Worm (Caenorhabditis elegans): ENCODE results near the gene msp-152.

Gene msp-152

DNA sequence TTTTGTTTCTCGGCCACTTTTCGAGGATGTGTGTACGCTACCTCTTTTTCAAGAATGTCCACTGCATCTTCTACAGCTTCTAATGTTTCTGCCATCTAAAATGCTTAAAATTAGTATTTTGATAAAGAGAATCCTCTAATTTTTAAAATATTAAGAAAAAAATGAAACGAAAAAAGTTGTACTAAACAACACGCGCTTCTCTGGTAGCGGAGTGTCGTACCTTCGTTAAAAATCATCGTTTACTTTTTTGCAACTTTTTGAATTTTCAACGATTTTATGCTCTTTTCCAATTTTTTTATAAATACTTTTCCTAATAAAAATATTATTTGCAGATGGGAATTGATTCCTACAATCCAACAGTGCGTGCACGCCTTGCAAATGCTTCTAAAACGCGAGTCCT, 12.9 kb downstream of the msp-152 start, which contains the start of the genes gldi-11 and ZK546.2:
Gene gldi-11 (minus strand): TSS at position 95 of the 400 bp plus-strand sequence.
Gene ZK546.2 (plus strand): TSS at position 333 of the 400 bp plus-strand sequence.
- TF ChIP-seq lin-35 (GFP tag; optimal IDR thresholded peaks at IDR 0.05) (peak in 1 of 2 experiments; percentile 31), hpl-2 (GFP tag; optimal IDR thresholded peaks at IDR 0.05) (no peak), elt-2 (tag; optimal IDR thresholded peaks at IDR 0.05) (peak; percentile 1), lsy-2 (tag; optimal IDR thresholded peaks at IDR 0.05) (peak in 1 of 2 experiments; percentile 46), efl-1 (optimal IDR thresholded peaks at IDR 0.05) (no peak), efl-1 (GFP tag; optimal IDR thresholded peaks at IDR 0.05 in 1 of 2) (peak in 1 of 2 experiments; percentile 89), ceh-90 (tag; optimal IDR thresholded peaks at IDR 0.05) (no peak), skn-1 (tag; optimal IDR thresholded peaks at IDR 0.05) (peak; percentile 5), nhr-90 (tag; optimal IDR thresholded peaks at IDR 0.05; ENCODE audit: poor library complexity) (peak; percentile 1), dpl-1 (GFP tag; optimal IDR thresholded peaks at IDR 0.05) (peak in 1 of 3 experiments; percentile 14), F16B12.6 (tag; optimal IDR thresholded peaks at IDR 0.05) (peak; percentile 11), vab-15 (tag; optimal IDR thresholded peaks at IDR 0.05) (no peak)

DNA sequence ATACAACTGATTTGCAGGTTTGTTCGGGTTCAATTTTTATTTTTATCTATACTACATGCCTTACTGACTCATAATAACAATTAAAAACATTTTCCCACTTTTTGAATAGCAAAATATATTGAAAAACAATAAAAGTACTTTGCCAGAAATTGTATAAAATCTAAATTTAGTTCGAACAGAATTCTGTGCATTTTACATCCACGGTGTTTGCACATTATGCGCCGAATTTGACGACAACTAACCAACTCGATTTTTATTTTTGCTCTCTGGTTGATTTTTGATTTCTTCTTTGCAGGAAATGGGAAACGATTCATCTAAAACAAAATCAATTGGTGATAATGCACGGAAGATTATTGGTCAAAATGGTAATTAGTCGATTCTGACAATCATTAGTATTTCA, 13.9 kb downstream of the msp-152 start:
- no peak for TF ChIP-seq nhr-76 (tag; optimal IDR thresholded peaks at IDR 0.05)
- no peak for TF ChIP-seq nhr-19 (GFP tag; conservative IDR thresholded peaks at IDR 0.05)
- peak; percentile 16 for TF ChIP-seq skn-1 (tag; optimal IDR thresholded peaks at IDR 0.05)
- no peak for TF ChIP-seq pqm-1 (tag; optimal IDR thresholded peaks at IDR 0.05)
- TF ChIP-seq lsy-2 (tag; optimal IDR thresholded peaks at IDR 0.05), result peak in 1 of 2 experiments; percentile 41
- TF ChIP-seq elt-2 (tag; optimal IDR thresholded peaks at IDR 0.05), result no peak
- TF ChIP-seq snu-23 (GFP tag; optimal IDR thresholded peaks at IDR 0.05), result peak; percentile 40
- no peak for TF ChIP-seq zag-1 (tag; optimal IDR thresholded peaks at IDR 0.05)
- TF ChIP-seq ceh-82 (tag; optimal IDR thresholded peaks at IDR 0.05), result no peak
- peak; percentile 84 for TF ChIP-seq F16B12.6 (tag; optimal IDR thresholded peaks at IDR 0.05)
- no peak for TF ChIP-seq nhr-84 (tag; optimal IDR thresholded peaks at IDR 0.05)
- TF ChIP-seq ceh-63 (GFP tag; optimal IDR thresholded peaks at IDR 0.05), result no peak
- peak; percentile 31 to 43 for TF ChIP-seq efl-1 (optimal IDR thresholded peaks at IDR 0.05)
- peak; percentile 49 to 88 for TF ChIP-seq efl-1 (GFP tag; optimal IDR thresholded peaks at IDR 0.05 in 1 of 2)
- no peak for TF ChIP-seq nhr-77 (tag; optimal IDR thresholded peaks at IDR 0.05)
- no peak for TF ChIP-seq ceh-90 (tag; optimal IDR thresholded peaks at IDR 0.05)
- TF ChIP-seq mep-1 (tag; optimal IDR thresholded peaks at IDR 0.05), result peak; percentile 38
- TF ChIP-seq alr-1 (tag; optimal IDR thresholded peaks at IDR 0.05; ENCODE audit: borderline replicate concordance), result no peak
- peak; percentile 6 for TF ChIP-seq nhr-71 (tag; optimal IDR thresholded peaks at IDR 0.05)
- TF ChIP-seq lin-35 (GFP tag; optimal IDR thresholded peaks at IDR 0.05), result peak; percentile 23 to 37
- no peak for TF ChIP-seq mdl-1 (tag; optimal IDR thresholded peaks at IDR 0.05)
- peak in 2 of 3 experiments; percentile 39 to 40 for TF ChIP-seq dpl-1 (GFP tag; optimal IDR thresholded peaks at IDR 0.05)
- no peak for TF ChIP-seq efl-3 (GFP tag; optimal IDR thresholded peaks at IDR 0.05)
- no peak for TF ChIP-seq fkh-10 (GFP tag; optimal IDR thresholded peaks at IDR 0.05)
- TF ChIP-seq grh-1 (GFP tag; IDR thresholded peaks at IDR 0.05), result no peak
- peak; percentile 12 for TF ChIP-seq rnt-1 (tag; optimal IDR thresholded peaks at IDR 0.05)
- TF ChIP-seq lin-14 (GFP tag; optimal IDR thresholded peaks at IDR 0.05), result no peak
- no peak for TF ChIP-seq nhr-90 (tag; optimal IDR thresholded peaks at IDR 0.05; ENCODE audit: poor library complexity)
- TF ChIP-seq unc-30 (tag; optimal IDR thresholded peaks at IDR 0.05), result no peak
- TF ChIP-seq isw-1 (GFP tag; IDR thresholded peaks at IDR 0.05), result no peak
- no peak for TF ChIP-seq ets-5 (GFP tag; IDR thresholded peaks at IDR 0.05)

DNA sequence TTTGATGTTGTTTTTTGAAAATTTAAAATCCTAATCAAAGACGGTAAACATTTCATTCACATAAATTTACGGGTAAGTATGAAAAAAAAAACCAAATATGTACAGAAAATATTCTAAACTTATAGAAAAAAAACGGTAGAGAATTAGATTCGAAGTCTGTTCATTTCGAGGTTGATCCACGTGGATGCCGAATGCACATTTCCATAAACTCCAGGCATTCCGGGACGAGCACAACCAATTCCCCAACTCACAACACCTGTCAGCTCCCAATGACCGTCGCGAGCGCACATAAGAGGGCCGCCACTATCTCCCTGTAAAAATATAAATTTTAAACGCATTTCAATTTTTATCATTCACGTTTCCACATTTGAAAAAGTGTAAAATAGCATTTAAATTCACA, 15.3 kb downstream of the msp-152 start:
- TF ChIP-seq nhr-85 (tag), result peak; percentile 59
- TF ChIP-seq irx-1 (tag; optimal IDR thresholded peaks at IDR 0.05), result no peak
- peak; percentile 7 for TF ChIP-seq elt-2 (tag; optimal IDR thresholded peaks at IDR 0.05)
- no peak for TF ChIP-seq snpc-4 (tag; optimal IDR thresholded peaks at IDR 0.05)
- TF ChIP-seq C16A3.4 (tag; optimal IDR thresholded peaks at IDR 0.05), result no peak
- TF ChIP-seq jun-1 (tag; optimal IDR thresholded peaks at IDR 0.05), result no peak
